Worm (Caenorhabditis elegans) whole organism, late embryonic: Measurements from ENCODE around the gene ZK682.7.
A peak's percentile ranks its signal among the peaks of the same experiment; 100 is the strongest.

Experiments
- F13H6.1 ChIP-seq: sonication (generic microtip); optimal IDR thresholded peaks from 2 replicates; lab custom pipeline; 2016; ENCODE audit warnings: missing genetic modification characterization, missing compliant biosample characterization
- T23F11.4 ChIP-seq: fragments of 200-800 bp; sonication (Bioruptor generic); optimal IDR thresholded peaks from 2 replicates; lab custom pipeline; 2018; ENCODE audit warnings: mild to moderate bottlenecking, missing genetic modification characterization, missing compliant biosample characterization
- Y22D7AL.16 ChIP-seq: sonication (generic microtip); optimal IDR thresholded peaks from 2 replicates; lab custom pipeline; 2016; ENCODE audit warnings: missing genetic modification characterization, missing compliant biosample characterization
- ama-1 ChIP-seq: fragments of 150-350 bp; optimal IDR thresholded peaks from 2 replicates; lab custom pipeline; 2014
- ceh-14 ChIP-seq: sonication (generic microtip); optimal IDR thresholded peaks from 2 replicates; lab custom pipeline; 2016; ENCODE audit warnings: missing genotype, missing genetic modification characterization, missing compliant biosample characterization
- ceh-18 ChIP-seq: sonication (generic microtip); optimal IDR thresholded peaks from 2 replicates; lab custom pipeline; 2016; ENCODE audit warnings: missing genetic modification characterization, missing compliant biosample characterization
- ceh-19 ChIP-seq: fragments of 200-800 bp; sonication (Bioruptor generic); optimal IDR thresholded peaks from 2 replicates; lab custom pipeline; 2018; ENCODE audit warnings: mild to moderate bottlenecking, missing genetic modification characterization, missing compliant biosample characterization
- ceh-2 ChIP-seq: sonication (generic microtip); optimal IDR thresholded peaks from 2 replicates; lab custom pipeline; 2016; ENCODE audit warnings: missing genotype, missing genetic modification characterization, missing compliant biosample characterization
- ceh-22 ChIP-seq: sonication (generic microtip); optimal IDR thresholded peaks from 2 replicates; lab custom pipeline; 2017; ENCODE audit warnings: missing biosample characterization, missing genetic modification characterization
- ceh-24 ChIP-seq: sonication (generic microtip); optimal IDR thresholded peaks from 2 replicates; lab custom pipeline; 2016; ENCODE audit warnings: mild to moderate bottlenecking, missing genetic modification characterization, missing compliant biosample characterization
- ceh-31 ChIP-seq: sonication (generic microtip); optimal IDR thresholded peaks from 2 replicates; lab custom pipeline; 2016; ENCODE audit warnings: missing genetic modification characterization, missing compliant biosample characterization
- ceh-34 ChIP-seq: sonication (generic microtip); optimal IDR thresholded peaks from 2 replicates; lab custom pipeline; 2016; ENCODE audit warnings: mild to moderate bottlenecking, missing genetic modification characterization, missing compliant biosample characterization
- ceh-6 ChIP-seq: fragments of 200-800 bp; sonication (Bioruptor generic); optimal IDR thresholded peaks from 2 replicates; lab custom pipeline; 2018; ENCODE audit warnings: mild to moderate bottlenecking, missing genetic modification characterization, missing compliant biosample characterization
- ceh-9 ChIP-seq: sonication (generic microtip); optimal IDR thresholded peaks from 2 replicates; lab custom pipeline; 2016; ENCODE audit warnings: mild to moderate bottlenecking, missing genetic modification characterization, inconsistent platforms, missing compliant biosample characterization
- dve-1 ChIP-seq: sonication (generic microtip); optimal IDR thresholded peaks from 2 replicates; lab custom pipeline; 2017; ENCODE audit warnings: antibody characterized with exemption, mild to moderate bottlenecking, missing genetic modification characterization, missing compliant biosample characterization
- elt-4 ChIP-seq: sonication (generic microtip); optimal IDR thresholded peaks from 2 replicates; lab custom pipeline; 2016; ENCODE audit warnings: missing genetic modification characterization, missing compliant biosample characterization
- eyg-1 ChIP-seq: sonication (generic microtip); optimal IDR thresholded peaks from 2 replicates; lab custom pipeline; 2016; ENCODE audit warnings: missing genotype, missing genetic modification characterization, missing compliant biosample characterization
- fkh-10 ChIP-seq: fragments of 150-350 bp; optimal IDR thresholded peaks from 2 replicates; lab custom pipeline; 2014; ENCODE audit warnings: missing biosample characterization, missing genetic modification reagents, missing genetic modification characterization
- hlh-13 ChIP-seq: fragments of 200-800 bp; sonication (Bioruptor generic); optimal IDR thresholded peaks from 2 replicates; lab custom pipeline; 2018; ENCODE audit warnings: mild to moderate bottlenecking, missing genetic modification characterization, missing compliant biosample characterization
- nfya-1 ChIP-seq: sonication (generic microtip); optimal IDR thresholded peaks from 2 replicates; lab custom pipeline; 2017; ENCODE audit warnings: missing genetic modification characterization, mild to moderate bottlenecking, missing compliant biosample characterization, antibody characterized with exemption, moderate library complexity
- odd-2 ChIP-seq: sonication (generic microtip); optimal IDR thresholded peaks from 2 replicates; lab custom pipeline; 2017; ENCODE audit warnings: antibody characterized with exemption, mild to moderate bottlenecking, missing genetic modification characterization, missing compliant biosample characterization
- pag-3 ChIP-seq: sonication (generic microtip); optimal IDR thresholded peaks from 2 replicates; lab custom pipeline; 2016; ENCODE audit warnings: missing compliant biosample characterization, missing genetic modification characterization, borderline replicate concordance
- pax-1 ChIP-seq: fragments of 150-350 bp; optimal IDR thresholded peaks from 2 replicates; lab custom pipeline; 2014; ENCODE audit warnings: missing biosample characterization, missing genetic modification characterization
- pha-4 ChIP-seq: fragments of 150-350 bp; optimal IDR thresholded peaks from 2 replicates; lab custom pipeline; 2018; ENCODE audit warnings: missing biosample characterization, missing genetic modification reagents, missing genetic modification characterization
- pqm-1 ChIP-seq: sonication (generic microtip); optimal IDR thresholded peaks from 2 replicates; lab custom pipeline; 2016; ENCODE audit warnings: missing genetic modification characterization, missing compliant biosample characterization
- ref-2 ChIP-seq: sonication (generic microtip); optimal IDR thresholded peaks from 2 replicates; lab custom pipeline; 2016; ENCODE audit warnings: missing genetic modification characterization, missing compliant biosample characterization
- rnt-1 ChIP-seq: sonication (generic microtip); optimal IDR thresholded peaks from 2 replicates; lab custom pipeline; 2016; ENCODE audit warnings: missing genetic modification characterization, missing compliant biosample characterization
- sox-4 ChIP-seq: sonication (generic microtip); optimal IDR thresholded peaks from 2 replicates; lab custom pipeline; 2017; ENCODE audit warnings: mild to moderate bottlenecking, missing genetic modification characterization, inconsistent platforms, missing compliant biosample characterization
- ttx-3 ChIP-seq: sonication (generic microtip); optimal IDR thresholded peaks from 2 replicates; lab custom pipeline; 2016; ENCODE audit warnings: missing genetic modification reagents, missing genetic modification characterization, missing compliant biosample characterization
- unc-3 ChIP-seq, 2 experiments: fragments of 200-800 bp in 1 of 2; sonication (Bioruptor generic) in 1 of 2; sonication (generic microtip) in 1 of 2; conservative IDR thresholded peaks in 1 of 2; optimal IDR thresholded peaks in 1 of 2; 2 replicates each; pipeline versions ENCODE4 v1.3.6 to Lab custom; 2016 to 2022; ENCODE audit warnings: missing compliant biosample characterization in 2 of 2, missing genetic modification characterization in 2 of 2, missing genetic modification reagents in 1 of 2
- unc-42 ChIP-seq: sonication (generic microtip); optimal IDR thresholded peaks from 2 replicates; lab custom pipeline; 2016; ENCODE audit warnings: missing genotype, missing genetic modification characterization, missing compliant biosample characterization
- unc-55 ChIP-seq: sonication (generic microtip); optimal IDR thresholded peaks from 2 replicates; lab custom pipeline; 2017; ENCODE audit warnings: missing biosample characterization, missing genetic modification reagents, missing genetic modification characterization
- ztf-16 ChIP-seq: sonication (generic microtip); optimal IDR thresholded peaks from 2 replicates; lab custom pipeline; 2017; ENCODE audit warnings: missing genetic modification characterization, missing compliant biosample characterization

Gene ZK682.7

DNA sequence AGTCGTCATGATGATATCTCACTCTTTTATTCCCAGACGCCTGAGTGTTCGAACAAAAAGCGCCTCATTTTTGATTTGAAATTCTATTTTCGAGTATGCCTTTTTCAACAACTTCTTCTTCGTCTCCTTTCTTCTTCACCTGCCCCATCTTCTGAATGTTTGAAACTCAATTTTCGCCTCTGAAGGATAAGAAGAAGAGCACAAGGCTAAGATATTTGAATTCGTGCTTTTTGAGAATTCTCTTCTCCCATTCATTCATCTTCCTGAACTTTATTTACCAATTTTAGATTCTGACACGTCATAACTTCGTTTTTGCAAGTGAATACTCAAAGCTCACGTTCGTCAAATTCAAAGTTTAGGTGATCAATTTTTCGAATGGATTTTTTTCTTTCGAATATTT is 25.0 kb upstream of the ZK682.7 start:
- peak; percentile 39 for TF ChIP-seq unc-42 (tag; lab: Kevin White, UChicago)
- no peak for TF ChIP-seq rnt-1 (tag; lab: Kevin White, UChicago)

DNA sequence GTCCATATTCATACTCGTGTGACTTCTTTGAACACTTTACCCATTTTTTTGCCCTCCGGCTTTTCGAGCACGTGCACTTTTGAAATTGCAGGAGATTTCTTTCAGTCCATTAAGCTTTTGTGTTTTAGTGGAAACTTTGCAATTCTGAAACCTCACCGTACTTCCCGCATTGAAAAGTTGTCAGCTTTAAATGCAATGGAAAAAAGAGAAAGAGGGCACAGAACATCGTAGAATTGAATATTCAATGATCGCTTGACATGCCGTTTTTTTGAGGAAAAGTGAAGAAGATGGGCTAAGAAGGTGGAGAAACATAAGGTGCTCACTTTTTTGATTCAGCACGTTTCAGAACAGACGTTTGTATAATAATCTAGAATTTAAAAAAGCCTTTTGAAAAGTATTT is 22.4 kb upstream of the ZK682.7 start:
- no peak for TF ChIP-seq pqm-1 (tag; lab: Kevin White, UChicago)
- no peak for TF ChIP-seq T23F11.4 (GFP tag; lab: Kevin White, UChicago)
- no peak for TF ChIP-seq ref-2 (tag; lab: Kevin White, UChicago)
- no peak for TF ChIP-seq ttx-3 (tag; lab: Kevin White, UChicago)

DNA sequence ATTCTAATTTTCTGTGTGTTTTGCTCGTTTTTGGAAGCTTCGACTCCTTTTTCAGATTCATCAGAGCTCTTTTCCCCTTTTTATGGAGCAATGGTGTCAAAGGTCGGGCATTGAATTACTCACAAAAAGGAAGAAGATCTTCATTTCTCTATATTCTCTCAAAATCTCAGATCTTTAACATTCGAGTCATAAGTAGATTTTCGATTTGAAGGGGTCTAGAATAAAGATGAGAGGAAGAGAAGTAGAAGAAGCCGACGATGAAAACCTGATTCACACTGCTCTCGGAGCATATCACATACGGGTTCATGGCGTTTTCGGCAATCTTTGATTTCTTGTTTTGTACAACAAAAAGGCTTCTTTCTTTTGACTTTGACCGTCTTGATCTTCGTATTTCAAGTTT is 20.4 kb upstream of the ZK682.7 start:
- TF ChIP-seq ceh-34 (tag; lab: Kevin White, UChicago), result no peak
- no peak for TF ChIP-seq nfya-1 (tag; lab: Kevin White, UChicago)
- no peak for TF ChIP-seq dve-1 (tag; lab: Kevin White, UChicago)
- no peak for TF ChIP-seq ztf-16
- TF ChIP-seq, all 69 proteins: peak for 0

DNA sequence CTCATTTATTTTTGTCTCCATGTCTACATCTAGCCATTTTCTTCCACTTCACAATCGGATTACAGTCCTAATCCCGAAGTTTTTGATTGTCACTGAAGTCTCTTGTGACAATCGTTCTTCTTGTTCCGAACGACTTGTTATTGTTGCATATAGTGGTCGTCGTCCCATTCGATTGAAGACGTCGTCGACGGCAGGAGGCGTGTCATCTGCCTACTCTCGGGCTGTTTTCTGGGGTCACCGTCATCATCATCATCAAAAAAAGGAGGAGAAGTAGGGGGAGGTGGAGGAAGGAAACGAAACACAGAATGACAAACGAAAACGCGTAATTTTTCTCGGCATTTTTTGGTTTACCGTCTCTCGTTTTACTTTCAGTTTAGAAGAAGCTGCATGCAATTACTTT is 13.2 kb upstream of the ZK682.7 start, which contains the start of gene F44A2.3:
F44A2.3 (plus strand) TSS at position 301 of the 400 bp plus-strand sequence.
- no peak for TF ChIP-seq ceh-19
- TF ChIP-seq Y22D7AL.16 (tag; lab: Kevin White, UChicago), result no peak
- no peak for TF ChIP-seq pha-4 (tag; lab: Kevin White, UChicago)
- no peak for TF ChIP-seq ceh-31
- TF ChIP-seq sox-4 (tag; lab: Kevin White, UChicago), result no peak
- TF ChIP-seq ceh-2, result no peak
- TF ChIP-seq unc-3 (GFP tag; conservative IDR thresholded peaks at IDR 0.05; lab: Robert Waterston, UW), result no peak
- no peak for TF ChIP-seq unc-3 (tag; optimal IDR thresholded peaks at IDR 0.05; lab: Kevin White, UChicago)
- TF ChIP-seq ama-1 (lab: Kevin White, UChicago), result no peak
- no peak for TF ChIP-seq ceh-18 (tag; lab: Kevin White, UChicago)
- no peak for TF ChIP-seq ceh-6 (GFP tag; lab: Kevin White, UChicago)
- TF ChIP-seq pag-3, result no peak
- no peak for TF ChIP-seq ttx-3 (tag; lab: Kevin White, UChicago)
- no peak for TF ChIP-seq fkh-10 (GFP tag; lab: Kevin White, UChicago)
- TF ChIP-seq elt-4 (tag; lab: Kevin White, UChicago), result no peak
- no peak for TF ChIP-seq unc-55

DNA sequence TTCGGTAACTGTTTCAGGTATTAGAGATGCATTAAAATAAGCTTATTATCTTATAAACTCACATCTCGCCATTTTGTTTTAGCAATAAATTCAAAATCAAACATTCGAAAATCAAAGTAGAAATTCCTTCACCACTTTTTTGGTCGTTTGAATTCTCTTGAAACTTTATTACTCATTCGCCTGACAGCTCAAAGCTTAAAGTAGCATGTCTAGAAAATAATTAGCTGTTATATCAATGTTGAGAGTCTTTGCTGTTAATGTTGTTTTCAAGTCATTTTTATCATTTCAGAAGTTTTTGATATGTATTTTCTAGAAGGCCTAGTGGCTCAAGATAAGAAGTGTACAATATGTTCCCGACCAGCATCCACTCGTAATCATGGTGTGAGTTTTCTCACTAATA is 11.1 kb upstream of the ZK682.7 start, which contains the start of gene nhr-39:
nhr-39 (plus strand) TSS at position 301 of the 400 bp plus-strand sequence.
- TF ChIP-seq fkh-10 (GFP tag; lab: Kevin White, UChicago), result no peak
- TF ChIP-seq odd-2 (tag; lab: Kevin White, UChicago), result no peak
- TF ChIP-seq ama-1 (lab: Kevin White, UChicago), result no peak
- no peak for TF ChIP-seq hlh-13 (GFP tag; lab: Kevin White, UChicago)

DNA sequence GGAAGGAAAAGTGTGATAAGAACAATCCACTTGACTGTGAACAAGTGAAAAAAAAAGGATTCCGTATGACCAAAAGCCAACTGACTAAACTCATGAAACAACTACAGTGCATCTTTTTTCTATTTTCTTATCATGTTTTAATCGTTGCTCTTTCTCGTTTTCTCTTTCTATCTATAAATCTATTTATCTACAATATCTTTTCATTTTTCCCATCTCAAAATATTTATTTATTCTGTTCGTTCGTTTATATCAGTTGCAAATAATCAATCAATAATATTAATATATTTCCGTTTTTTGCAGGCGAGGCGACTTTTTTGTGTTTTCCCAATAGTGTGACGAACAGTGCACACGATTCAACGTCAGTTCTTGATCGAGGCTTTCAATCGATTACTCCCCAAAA is 5.4 kb upstream of the ZK682.7 start, which contains the start of gene F44A2.5:
F44A2.5 (plus strand) TSS at position 301 of the 400 bp plus-strand sequence.
- no peak for TF ChIP-seq unc-55
- no peak for TF ChIP-seq pax-1 (tag; lab: Kevin White, UChicago)
- no peak for TF ChIP-seq eyg-1
- TF ChIP-seq fkh-10 (GFP tag; lab: Kevin White, UChicago), result no peak
- no peak for TF ChIP-seq ceh-14 (tag; lab: Kevin White, UChicago)
- TF ChIP-seq F13H6.1 (tag; lab: Kevin White, UChicago), result no peak
- no peak for TF ChIP-seq ceh-22 (tag; lab: Kevin White, UChicago)
- TF ChIP-seq ceh-24 (tag; lab: Kevin White, UChicago), result no peak
- no peak for TF ChIP-seq pag-3
- no peak for TF ChIP-seq ceh-2
- TF ChIP-seq ceh-9 (tag; lab: Kevin White, UChicago), result no peak
- TF ChIP-seq, all 69 proteins: peak for 0
